Worm (Caenorhabditis elegans) whole organism, late embryonic: ENCODE measurements around the gene F58F6.5.

ENCODE experiments used
- C08G9.2 ChIP-seq: sonication (generic microtip); optimal IDR thresholded peaks from 2 replicates; lab custom pipeline; 2016; ENCODE audit warnings: mild to moderate bottlenecking, missing genetic modification characterization, moderate library complexity, missing compliant biosample characterization
- C38D4.7 ChIP-seq: fragments of 200-800 bp; sonication (Bioruptor generic); optimal IDR thresholded peaks from 2 replicates; lab custom pipeline; 2018; ENCODE audit warnings: mild to moderate bottlenecking, missing genetic modification characterization, moderate library complexity, missing compliant biosample characterization
- F13H6.1 ChIP-seq: sonication (generic microtip); optimal IDR thresholded peaks from 2 replicates; lab custom pipeline; 2016; ENCODE audit warnings: missing genetic modification characterization, missing compliant biosample characterization
- ama-1 ChIP-seq: fragments of 150-350 bp; optimal IDR thresholded peaks from 2 replicates; lab custom pipeline; 2014
- ceh-14 ChIP-seq: sonication (generic microtip); optimal IDR thresholded peaks from 2 replicates; lab custom pipeline; 2016; ENCODE audit warnings: missing genotype, missing genetic modification characterization, missing compliant biosample characterization
- ceh-18 ChIP-seq: sonication (generic microtip); optimal IDR thresholded peaks from 2 replicates; lab custom pipeline; 2016; ENCODE audit warnings: missing genetic modification characterization, missing compliant biosample characterization
- ceh-19 ChIP-seq: fragments of 200-800 bp; sonication (Bioruptor generic); optimal IDR thresholded peaks from 2 replicates; lab custom pipeline; 2018; ENCODE audit warnings: mild to moderate bottlenecking, missing genetic modification characterization, missing compliant biosample characterization
- ceh-2 ChIP-seq: sonication (generic microtip); optimal IDR thresholded peaks from 2 replicates; lab custom pipeline; 2016; ENCODE audit warnings: missing genotype, missing genetic modification characterization, missing compliant biosample characterization
- ceh-24 ChIP-seq: sonication (generic microtip); optimal IDR thresholded peaks from 2 replicates; lab custom pipeline; 2016; ENCODE audit warnings: mild to moderate bottlenecking, missing genetic modification characterization, missing compliant biosample characterization
- ceh-31 ChIP-seq: sonication (generic microtip); optimal IDR thresholded peaks from 2 replicates; lab custom pipeline; 2016; ENCODE audit warnings: missing genetic modification characterization, missing compliant biosample characterization
- ceh-34 ChIP-seq: sonication (generic microtip); optimal IDR thresholded peaks from 2 replicates; lab custom pipeline; 2016; ENCODE audit warnings: mild to moderate bottlenecking, missing genetic modification characterization, missing compliant biosample characterization
- ceh-45 ChIP-seq: fragments of 200-800 bp; sonication (Bioruptor generic); IDR thresholded peaks from 2 replicates; pipeline ENCODE4 v1.3.6; 2022; ENCODE audit warnings: missing genetic modification reagents, missing genetic modification characterization, missing compliant biosample characterization
- ceh-48 ChIP-seq: sonication (generic microtip); optimal IDR thresholded peaks from 2 replicates; lab custom pipeline; 2016; ENCODE audit warnings: missing genetic modification characterization, inconsistent platforms, missing compliant biosample characterization
- ceh-9 ChIP-seq: sonication (generic microtip); optimal IDR thresholded peaks from 2 replicates; lab custom pipeline; 2016; ENCODE audit warnings: mild to moderate bottlenecking, missing genetic modification characterization, inconsistent platforms, missing compliant biosample characterization
- dmd-4 ChIP-seq: sonication (generic microtip); optimal IDR thresholded peaks from 2 replicates; lab custom pipeline; 2016; ENCODE audit warnings: borderline replicate concordance, missing genetic modification characterization, missing compliant biosample characterization
- elt-4 ChIP-seq: sonication (generic microtip); optimal IDR thresholded peaks from 2 replicates; lab custom pipeline; 2016; ENCODE audit warnings: missing genetic modification characterization, missing compliant biosample characterization
- ets-4 ChIP-seq: sonication (generic microtip); optimal IDR thresholded peaks from 2 replicates; lab custom pipeline; 2016; ENCODE audit warnings: missing genetic modification characterization, missing compliant biosample characterization
- eyg-1 ChIP-seq: sonication (generic microtip); optimal IDR thresholded peaks from 2 replicates; lab custom pipeline; 2016; ENCODE audit warnings: missing genotype, missing genetic modification characterization, missing compliant biosample characterization
- fkh-10 ChIP-seq: fragments of 150-350 bp; optimal IDR thresholded peaks from 2 replicates; lab custom pipeline; 2014; ENCODE audit warnings: missing biosample characterization, missing genetic modification reagents, missing genetic modification characterization
- hlh-6 ChIP-seq: sonication (generic microtip); optimal IDR thresholded peaks from 2 replicates; lab custom pipeline; 2016; ENCODE audit warnings: missing genotype, missing genetic modification characterization, missing compliant biosample characterization
- hlh-8 ChIP-seq: sonication (generic microtip); optimal IDR thresholded peaks from 2 replicates; lab custom pipeline; 2016; ENCODE audit warnings: missing genotype, missing genetic modification characterization, missing compliant biosample characterization
- lin-11 ChIP-seq: fragments of 200-800 bp; sonication (Bioruptor generic); optimal IDR thresholded peaks from 2 replicates; lab custom pipeline; 2018; ENCODE audit warnings: mild to moderate bottlenecking, missing genetic modification characterization, missing compliant biosample characterization
- madf-2 ChIP-seq: sonication (generic microtip); optimal IDR thresholded peaks from 2 replicates; lab custom pipeline; 2017; ENCODE audit warnings: missing genetic modification characterization, missing compliant biosample characterization
- nfya-1 ChIP-seq: sonication (generic microtip); optimal IDR thresholded peaks from 2 replicates; lab custom pipeline; 2017; ENCODE audit warnings: missing genetic modification characterization, mild to moderate bottlenecking, missing compliant biosample characterization, antibody characterized with exemption, moderate library complexity
- nhr-232 ChIP-seq: sonication (generic microtip); optimal IDR thresholded peaks from 2 replicates; lab custom pipeline; 2016; ENCODE audit warnings: missing genetic modification characterization, missing compliant biosample characterization
- pag-3 ChIP-seq: sonication (generic microtip); optimal IDR thresholded peaks from 2 replicates; lab custom pipeline; 2016; ENCODE audit warnings: missing compliant biosample characterization, missing genetic modification characterization, borderline replicate concordance
- pat-9 ChIP-seq: fragments of 200-800 bp; sonication (Bioruptor generic); optimal IDR thresholded peaks from 2 replicates; lab custom pipeline; 2018; ENCODE audit warnings: mild to moderate bottlenecking, missing genetic modification characterization, moderate library complexity, missing compliant biosample characterization
- pax-1 ChIP-seq: fragments of 150-350 bp; optimal IDR thresholded peaks from 2 replicates; lab custom pipeline; 2014; ENCODE audit warnings: missing biosample characterization, missing genetic modification characterization
- pha-4 ChIP-seq: fragments of 150-350 bp; optimal IDR thresholded peaks from 2 replicates; lab custom pipeline; 2018; ENCODE audit warnings: missing biosample characterization, missing genetic modification reagents, missing genetic modification characterization
- ref-2 ChIP-seq: sonication (generic microtip); optimal IDR thresholded peaks from 2 replicates; lab custom pipeline; 2016; ENCODE audit warnings: missing genetic modification characterization, missing compliant biosample characterization
- sdc-2 ChIP-seq: sonication (generic microtip); optimal IDR thresholded peaks from 2 replicates; lab custom pipeline; 2016; ENCODE audit warnings: missing genotype, missing genetic modification characterization, missing compliant biosample characterization
- sox-4 ChIP-seq: sonication (generic microtip); optimal IDR thresholded peaks from 2 replicates; lab custom pipeline; 2017; ENCODE audit warnings: mild to moderate bottlenecking, missing genetic modification characterization, inconsistent platforms, missing compliant biosample characterization
- syd-9 ChIP-seq: sonication (generic microtip); optimal IDR thresholded peaks from 2 replicates; lab custom pipeline; 2016; ENCODE audit warnings: mild to moderate bottlenecking, missing genetic modification characterization, moderate library complexity, missing compliant biosample characterization
- tbx-2 ChIP-seq: sonication (generic microtip); optimal IDR thresholded peaks from 2 replicates; lab custom pipeline; 2016; ENCODE audit warnings: missing genetic modification characterization, missing compliant biosample characterization
- zip-5 ChIP-seq: sonication (generic microtip); optimal IDR thresholded peaks from 2 replicates; lab custom pipeline; 2016; ENCODE audit warnings: missing genetic modification characterization, missing compliant biosample characterization
- ztf-16 ChIP-seq: sonication (generic microtip); optimal IDR thresholded peaks from 2 replicates; lab custom pipeline; 2017; ENCODE audit warnings: missing genetic modification characterization, missing compliant biosample characterization

The F58F6.5 gene

ce11 chrIV:1346981-1347380 is 3.5 kb downstream of the F58F6.5 start, which contains the start of gene rfc-2:
Gene rfc-2, plus strand, starts transcription at chrIV:1347314.
- TF ChIP-seq zip-5 (peak; percentile 15), tbx-2 (peak; percentile 19), hlh-6 (tag; lab: Kevin White, UChicago) (no peak), ets-4 (peak; percentile 51), nfya-1 (tag; lab: Kevin White, UChicago) (no peak), sdc-2 (tag; lab: Kevin White, UChicago) (no peak), ama-1 (lab: Kevin White, UChicago) (no peak), C08G9.2 (tag; lab: Kevin White, UChicago) (peak; percentile 73), ceh-2 (tag; lab: Kevin White, UChicago) (peak; percentile 55), elt-4 (tag; lab: Kevin White, UChicago) (no peak), eyg-1 (tag; lab: Kevin White, UChicago) (no peak), ceh-31 (tag; lab: Kevin White, UChicago) (peak; percentile 61), ref-2 (no peak), sox-4 (no peak)

ce11 chrIV:1349352-1349751 is 5.9 kb downstream of the F58F6.5 start:
- TF ChIP-seq lin-11 (tag; lab: Kevin White, UChicago) (no peak), ceh-18 (no peak), syd-9 (tag; lab: Kevin White, UChicago) (no peak), pax-1 (tag; lab: Kevin White, UChicago) (no peak)
- TF ChIP-seq, all 69 proteins: peak for 0

- TF ChIP-seq elt-4 (tag; lab: Kevin White, UChicago) (no peak), hlh-8 (tag; lab: Kevin White, UChicago) (no peak), ceh-24 (tag; lab: Kevin White, UChicago) (no peak), C08G9.2 (tag; lab: Kevin White, UChicago) (peak; percentile 20), ref-2 (peak; percentile 33)
- TF ChIP-seq, all 69 proteins: peak for 2
Measured at ce11 chrIV:1353811-1354210, 10.3 kb downstream of the F58F6.5 start.

- no peak for TF ChIP-seq pha-4
- peak; percentile 14 for TF ChIP-seq ceh-48 (tag; lab: Kevin White, UChicago)
Measured at ce11 chrIV:1355147-1355546, 11.7 kb downstream of the F58F6.5 start, which contains the start of gene col-104. Gene col-104, minus strand, starts transcription at chrIV:1355305.

- TF ChIP-seq syd-9 (tag; lab: Kevin White, UChicago) (peak; percentile 4), sox-4 (peak; percentile 10), hlh-6 (tag; lab: Kevin White, UChicago) (peak; percentile 22), F13H6.1 (tag; lab: Kevin White, UChicago) (peak; percentile 23), ceh-48 (tag; lab: Kevin White, UChicago) (no peak), ref-2 (no peak), madf-2 (no peak), ztf-16 (tag; lab: Kevin White, UChicago) (no peak), ceh-9 (tag; lab: Kevin White, UChicago) (peak; percentile 41), C38D4.7 (peak; percentile 2), dmd-4 (tag; lab: Kevin White, UChicago) (no peak), C08G9.2 (tag; lab: Kevin White, UChicago) (peak; percentile 25), ceh-34 (tag; lab: Kevin White, UChicago) (no peak), ceh-14 (no peak), ceh-19 (GFP tag; lab: Kevin White, UChicago) (no peak), pag-3 (no peak), nhr-232 (tag; lab: Kevin White, UChicago) (peak; percentile 33), pat-9 (tag; lab: Kevin White, UChicago) (peak; percentile 25), fkh-10 (no peak), ceh-45 (GFP tag; lab: Robert Waterston, UW) (no peak), ama-1 (lab: Kevin White, UChicago) (no peak), elt-4 (tag; lab: Kevin White, UChicago) (peak; percentile 33)
Measured at ce11 chrIV:1358109-1358508, 14.6 kb downstream of the F58F6.5 start.
